Worm (Caenorhabditis elegans) whole organism, L4 larva: Measurements from ENCODE around the gene kcnl-1.

ENCODE experiments used
- D1046.2 ChIP-seq: fragments of 200-800 bp; sonication (Bioruptor generic); IDR thresholded peaks from 2 replicates; pipeline ENCODE4 v1.3.6; 2022; ENCODE audit warnings: missing genetic modification characterization, missing compliant biosample characterization
- F26F4.8 ChIP-seq: fragments of 200-800 bp; sonication (Bioruptor generic); conservative IDR thresholded peaks from 2 replicates; pipeline ENCODE4 v1.3.6; 2022; ENCODE audit warnings: missing genetic modification characterization, missing compliant biosample characterization
- F49E8.2 ChIP-seq: sonication (generic microtip); optimal IDR thresholded peaks from 2 replicates; lab custom pipeline; 2016; ENCODE audit warnings: missing compliant biosample characterization, mild to moderate bottlenecking, missing genetic modification characterization, borderline replicate concordance
- Y105C5A.15 ChIP-seq: fragments of 200-800 bp; sonication (Bioruptor generic); IDR thresholded peaks from 2 replicates; pipeline ENCODE4 v1.3.6; 2022; ENCODE audit warnings: missing genetic modification characterization, missing compliant biosample characterization
- ceh-20 ChIP-seq: fragments of 200-800 bp; sonication (Bioruptor generic); IDR thresholded peaks from 2 replicates; pipeline ENCODE4 v1.3.6; 2022; ENCODE audit warnings: missing genetic modification reagents, missing genetic modification characterization, missing compliant biosample characterization
- ctbp-1 ChIP-seq: fragments of 200-800 bp; sonication (Bioruptor generic); IDR thresholded peaks from 2 replicates; pipeline ENCODE4 v1.3.6; 2022; ENCODE audit warnings: missing genetic modification reagents, missing genetic modification characterization, missing compliant biosample characterization
- daf-16 ChIP-seq, 3 experiments: sonication (generic microtip); optimal IDR thresholded peaks; 2 replicates each; lab custom pipeline; 2016 to 2017; ENCODE audit warnings: missing genetic modification characterization in 3 of 3, missing genetic modification reagents in 3 of 3, mild to moderate bottlenecking in 2 of 3, missing compliant biosample characterization in 2 of 3, missing biosample characterization in 1 of 3, moderate library complexity in 1 of 3
- daf-8 ChIP-seq: fragments of 200-800 bp; sonication (Bioruptor generic); IDR thresholded peaks from 2 replicates; pipeline ENCODE4 v1.3.6; 2022; ENCODE audit warnings: missing genetic modification characterization, missing compliant biosample characterization
- dmd-6 ChIP-seq: fragments of 200-800 bp; sonication (Bioruptor generic); IDR thresholded peaks from 2 replicates; pipeline ENCODE4 v1.3.6; 2022; ENCODE audit warnings: missing genetic modification reagents, missing genetic modification characterization, missing compliant biosample characterization
- dmd-8 ChIP-seq: fragments of 200-800 bp; sonication (Bioruptor generic); IDR thresholded peaks from 2 replicates; pipeline ENCODE4 v1.3.6; 2022; ENCODE audit warnings: missing genetic modification characterization, missing compliant biosample characterization
- dpl-1 ChIP-seq: fragments of 150-350 bp; optimal IDR thresholded peaks from 2 replicates; lab custom pipeline; 2014; ENCODE audit warnings: missing biosample characterization, missing genetic modification reagents, missing genetic modification characterization
- dve-1 ChIP-seq: sonication (generic microtip); optimal IDR thresholded peaks from 2 replicates; lab custom pipeline; 2017; ENCODE audit warnings: antibody characterized with exemption, mild to moderate bottlenecking, missing genetic modification characterization, missing compliant biosample characterization; ENCODE audit not compliant: insufficient read depth
- egl-43 ChIP-seq: fragments of 200-800 bp; sonication (Bioruptor generic); IDR thresholded peaks from 2 replicates; pipeline ENCODE4 v1.3.6; 2022; ENCODE audit warnings: missing genetic modification reagents, missing genetic modification characterization, missing compliant biosample characterization
- fos-1 ChIP-seq: fragments of 150-350 bp; optimal IDR thresholded peaks from 2 replicates; lab custom pipeline; 2014; ENCODE audit warnings: missing biosample characterization, missing genetic modification characterization
- hlh-11 ChIP-seq: fragments of 200-800 bp; sonication (Bioruptor generic); optimal IDR thresholded peaks from 2 replicates; lab custom pipeline; 2018; ENCODE audit warnings: mild to moderate bottlenecking, missing genetic modification characterization, missing compliant biosample characterization
- hlh-30 ChIP-seq: sonication (generic microtip); optimal IDR thresholded peaks from 2 replicates; lab custom pipeline; 2017; ENCODE audit warnings: antibody characterized with exemption, mild to moderate bottlenecking, missing genetic modification characterization, missing compliant biosample characterization; ENCODE audit not compliant: insufficient read depth
- hmg-1.1 ChIP-seq: fragments of 200-800 bp; sonication (Bioruptor generic); IDR thresholded peaks from 2 replicates; pipeline ENCODE4 v1.3.6; 2022; ENCODE audit warnings: missing genetic modification reagents, missing genetic modification characterization, missing compliant biosample characterization
- lim-7 ChIP-seq: fragments of 200-800 bp; sonication (Bioruptor generic); IDR thresholded peaks from 2 replicates; pipeline ENCODE4 v1.3.6; 2022; ENCODE audit warnings: missing genetic modification characterization, missing compliant biosample characterization
- lin-29 ChIP-seq: fragments of 200-800 bp; sonication (Bioruptor generic); IDR thresholded peaks from 2 replicates; pipeline ENCODE4 v1.3.6; 2022; ENCODE audit warnings: missing genetic modification reagents, missing genetic modification characterization, missing compliant biosample characterization
- lir-3 ChIP-seq: sonication (generic microtip); optimal IDR thresholded peaks from 2 replicates; lab custom pipeline; 2016; ENCODE audit warnings: mild to moderate bottlenecking, missing genetic modification characterization, missing compliant biosample characterization
- lsy-2 ChIP-seq, 2 experiments: fragments of 150-350 bp in 1 of 2; sonication (generic microtip) in 1 of 2; optimal IDR thresholded peaks; 2 replicates each; lab custom pipeline; 2014 to 2017; ENCODE audit warnings: missing biosample characterization in 2 of 2, missing genetic modification characterization in 2 of 2
- madf-9 ChIP-seq: fragments of 200-800 bp; sonication (Bioruptor generic); conservative IDR thresholded peaks from 2 replicates; pipeline ENCODE4 v1.3.6; 2022; ENCODE audit warnings: missing genetic modification reagents, missing genetic modification characterization, missing compliant biosample characterization
- mdl-1 ChIP-seq, 2 experiments: fragments of 150-350 bp in 1 of 2; sonication (generic microtip) in 1 of 2; optimal IDR thresholded peaks; 2 replicates each; lab custom pipeline; 2014 to 2017; ENCODE audit warnings: missing biosample characterization in 2 of 2, missing genetic modification characterization in 2 of 2
- mdt-29 ChIP-seq: fragments of 200-800 bp; sonication (Bioruptor generic); IDR thresholded peaks from 2 replicates; pipeline ENCODE4 v1.3.6; 2022; ENCODE audit warnings: missing genetic modification reagents, missing genetic modification characterization, missing compliant biosample characterization
- mep-1 ChIP-seq: fragments of 150-350 bp; sonication (generic microtip); optimal IDR thresholded peaks from 3 replicates; lab custom pipeline; 2014; ENCODE audit warnings: missing biosample characterization, missing genetic modification characterization
- mes-2 ChIP-seq: sonication (generic microtip); optimal IDR thresholded peaks from 2 replicates; lab custom pipeline; 2016; ENCODE audit warnings: missing genotype, mild to moderate bottlenecking, missing genetic modification characterization, missing compliant biosample characterization; ENCODE audit not compliant: poor library complexity, severe bottlenecking
- mxl-2 ChIP-seq: fragments of 200-800 bp; sonication (Bioruptor generic); conservative IDR thresholded peaks from 2 replicates; pipeline ENCODE4 v1.3.6; 2022; ENCODE audit warnings: missing genetic modification reagents, missing genetic modification characterization, missing compliant biosample characterization
- mxl-3 ChIP-seq: fragments of 200-800 bp; sonication (Bioruptor generic); optimal IDR thresholded peaks from 2 replicates; lab custom pipeline; 2018; ENCODE audit warnings: mild to moderate bottlenecking, missing genetic modification characterization, missing compliant biosample characterization
- nhr-102 ChIP-seq: sonication (generic microtip); optimal IDR thresholded peaks from 2 replicates; lab custom pipeline; 2016; ENCODE audit warnings: mild to moderate bottlenecking, missing genetic modification characterization, moderate library complexity, missing compliant biosample characterization
- nhr-28 ChIP-seq: fragments of 150-350 bp; optimal IDR thresholded peaks from 2 replicates; lab custom pipeline; 2014; ENCODE audit warnings: missing biosample characterization, missing genetic modification characterization
- nhr-42 ChIP-seq: fragments of 200-800 bp; sonication (Bioruptor generic); IDR thresholded peaks from 2 replicates; pipeline ENCODE4 v1.3.6; 2022; ENCODE audit warnings: missing genetic modification characterization, missing compliant biosample characterization
- nhr-48 ChIP-seq: sonication (generic microtip); optimal IDR thresholded peaks from 2 replicates; lab custom pipeline; 2016; ENCODE audit warnings: mild to moderate bottlenecking, missing genetic modification characterization, missing compliant biosample characterization
- nhr-77 ChIP-seq: fragments of 150-350 bp; optimal IDR thresholded peaks from 2 replicates; lab custom pipeline; 2014; ENCODE audit warnings: missing biosample characterization, missing genetic modification characterization
- php-3 ChIP-seq: fragments of 200-800 bp; sonication (Bioruptor generic); IDR thresholded peaks from 2 replicates; pipeline ENCODE4 v1.3.6; 2022; ENCODE audit warnings: missing genetic modification reagents, missing genetic modification characterization, missing compliant biosample characterization
- rbr-2 ChIP-seq: sonication (generic microtip); optimal IDR thresholded peaks from 2 replicates; lab custom pipeline; 2016; ENCODE audit warnings: missing genotype, missing genetic modification characterization, missing compliant biosample characterization
- tag-97 ChIP-seq: fragments of 200-800 bp; sonication (Bioruptor generic); IDR thresholded peaks from 2 replicates; pipeline ENCODE4 v1.3.6; 2022; ENCODE audit warnings: missing genetic modification characterization, missing compliant biosample characterization
- unc-130 ChIP-seq: sonication (generic microtip); optimal IDR thresholded peaks from 2 replicates; lab custom pipeline; 2016; ENCODE audit warnings: missing genetic modification reagents, missing genetic modification characterization, missing compliant biosample characterization
- unc-62 ChIP-seq, 3 experiments: fragments of 150-350 bp in 1 of 3; sonication (generic microtip); optimal IDR thresholded peaks in 2 of 3; peaks in 1 of 3; 1 replicate in 1 of 3; 2 replicates in 2 of 3; lab custom pipeline; 2014 to 2017; ENCODE audit warnings: missing biosample characterization in 3 of 3, missing genetic modification characterization in 3 of 3, missing genetic modification reagents in 3 of 3, missing genotype in 1 of 3
- ztf-7 ChIP-seq: fragments of 150-350 bp; optimal IDR thresholded peaks from 2 replicates; lab custom pipeline; 2014; ENCODE audit warnings: missing biosample characterization, missing genetic modification characterization

kcnl-1 gene

ce11 chrV:19522551-19523137 is 42.5 kb upstream of the kcnl-1 start (continued):
- no peak for TF ChIP-seq daf-8
- peak; percentile 79; the same call in 1 of the 2 replicates for TF ChIP-seq egl-43 (GFP tag; lab: Robert Waterston, UW)
- peak; percentile 96 for TF ChIP-seq mdt-29
- TF ChIP-seq tag-97 (GFP tag; lab: Robert Waterston, UW) = no peak
- TF ChIP-seq dmd-8 (GFP tag; lab: Robert Waterston, UW) = 0 out of 2 replicates have a peak, but pooled peaks have one; percentile 30
- TF ChIP-seq rbr-2 (tag; lab: Kevin White, UChicago) = peak; percentile 87
- TF ChIP-seq lim-7 (GFP tag; lab: Robert Waterston, UW) = no peak
- peak; percentile 53 for TF ChIP-seq dpl-1 (GFP tag; lab: Kevin White, UChicago)
- peak; percentile 98 for TF ChIP-seq ceh-20
- no peak for TF ChIP-seq F26F4.8 (GFP tag; lab: Robert Waterston, UW)
- TF ChIP-seq unc-130 (GFP tag; lab: Kevin White, UChicago) = no peak
- peak in 1 of 2 experiments; percentile 94 for TF ChIP-seq unc-62 (GFP tag; optimal IDR thresholded peaks at IDR 0.05 in 1 of 2; lab: Kevin White, UChicago)
- no peak for TF ChIP-seq unc-62 (tag; optimal IDR thresholded peaks at IDR 0.05; lab: Kevin White, UChicago)
- peak; percentile 21 for TF ChIP-seq ztf-7
- no peak for TF ChIP-seq lir-3
- no peak for TF ChIP-seq Y105C5A.15
- no peak for TF ChIP-seq fos-1 (tag; lab: Kevin White, UChicago)
- no peak for TF ChIP-seq D1046.2 (GFP tag; lab: Robert Waterston, UW)
- TF ChIP-seq, all 104 proteins: peak for 63

ce11 chrV:19524569-19524968 is 40.6 kb upstream of the kcnl-1 start:
- TF ChIP-seq ctbp-1 (0 out of 2 replicates have a peak, but pooled peaks have one; percentile 27), dve-1 (tag; lab: Kevin White, UChicago) (peak; percentile 40), madf-9 (GFP tag; lab: Robert Waterston, UW) (no peak), mdl-1 (tag; optimal IDR thresholded peaks at IDR 0.05; lab: Kevin White, UChicago) (peak; percentile 30 to 93), dmd-6 (GFP tag; lab: Robert Waterston, UW) (peak; percentile 64), hlh-11 (tag; lab: Kevin White, UChicago) (peak; percentile 80), mxl-2 (0 out of 2 replicates have a peak, but pooled peaks have one; percentile 28), hmg-1.1 (GFP tag; lab: Robert Waterston, UW) (0 out of 2 replicates have a peak, but pooled peaks have one; percentile 37), lsy-2 (tag; optimal IDR thresholded peaks at IDR 0.05; lab: Kevin White, UChicago) (peak in 1 of 2 experiments; percentile 23), lin-29 (GFP tag; lab: Robert Waterston, UW) (no peak), egl-43 (GFP tag; lab: Robert Waterston, UW) (no peak), php-3 (GFP tag; lab: Robert Waterston, UW) (0 out of 2 replicates have a peak, but pooled peaks have one; percentile 35), mep-1 (tag; lab: Kevin White, UChicago) (peak; percentile 31), nhr-42 (GFP tag; lab: Robert Waterston, UW) (0 out of 2 replicates have a peak, but pooled peaks have one; percentile 58), daf-16 (GFP tag; optimal IDR thresholded peaks at IDR 0.05; lab: Kevin White, UChicago) (no peak), daf-16 (tag; optimal IDR thresholded peaks at IDR 0.05; lab: Kevin White, UChicago) (peak; percentile 55), fos-1 (tag; lab: Kevin White, UChicago) (no peak), nhr-102 (tag; lab: Kevin White, UChicago) (no peak), nhr-48 (peak; percentile 58), nhr-28 (tag; lab: Kevin White, UChicago) (peak; percentile 71), hlh-30 (tag; lab: Kevin White, UChicago) (peak; percentile 90), mxl-3 (GFP tag; lab: Kevin White, UChicago) (peak; percentile 82), unc-62 (GFP tag; optimal IDR thresholded peaks at IDR 0.05 in 1 of 2; lab: Kevin White, UChicago) (peak in 1 of 2 experiments; percentile 38), unc-62 (tag; optimal IDR thresholded peaks at IDR 0.05; lab: Kevin White, UChicago) (no peak), nhr-77 (tag; lab: Kevin White, UChicago) (peak; percentile 19), F49E8.2 (tag; lab: Kevin White, UChicago) (no peak), mes-2 (tag; lab: Kevin White, UChicago) (peak; percentile 6)
- TF ChIP-seq, all 104 proteins: peak for 19
